Worm (Caenorhabditis elegans) whole organism, L4 larva: ENCODE measurements around the gene col-92.

Experiments used
- R02D3.7 ChIP-seq: fragments of 150-350 bp; sonication (generic microtip); optimal IDR thresholded peaks from 3 replicates; lab custom pipeline; 2014; ENCODE audit warnings: missing biosample characterization, missing genetic modification characterization
- ceh-32 ChIP-seq: sonication (generic microtip); optimal IDR thresholded peaks from 2 replicates; lab custom pipeline; 2016; ENCODE audit warnings: mild to moderate bottlenecking, missing genetic modification characterization, missing compliant biosample characterization; ENCODE audit not compliant: poor library complexity
- daf-16 ChIP-seq, 3 experiments: sonication (generic microtip); optimal IDR thresholded peaks; 2 replicates each; lab custom pipeline; 2016 to 2017; ENCODE audit warnings: missing genetic modification characterization in 3 of 3, missing genetic modification reagents in 3 of 3, mild to moderate bottlenecking in 2 of 3, missing compliant biosample characterization in 2 of 3, missing biosample characterization in 1 of 3, moderate library complexity in 1 of 3
- lir-3 ChIP-seq: sonication (generic microtip); optimal IDR thresholded peaks from 2 replicates; lab custom pipeline; 2016; ENCODE audit warnings: mild to moderate bottlenecking, missing genetic modification characterization, missing compliant biosample characterization
- nhr-76 ChIP-seq: fragments of 150-350 bp; optimal IDR thresholded peaks from 2 replicates; lab custom pipeline; 2014; ENCODE audit warnings: missing biosample characterization, missing genetic modification characterization
- spr-3 ChIP-seq: fragments of 200-800 bp; sonication (Bioruptor generic); optimal IDR thresholded peaks from 2 replicates; lab custom pipeline; 2018; ENCODE audit warnings: mild to moderate bottlenecking, missing genetic modification characterization, missing compliant biosample characterization
- unc-39 ChIP-seq: sonication (generic microtip); optimal IDR thresholded peaks from 2 replicates; lab custom pipeline; 2017; ENCODE audit warnings: missing biosample characterization, missing genetic modification characterization

ce11 chrIII:10933331-10933730 is 49.7 kb downstream of the col-92 start, which contains the start of gene M142.8:
- TF ChIP-seq nhr-76 (tag; lab: Kevin White, UChicago) (no peak), unc-39 (tag; lab: Kevin White, UChicago) (no peak), spr-3 (no peak), daf-16 (GFP tag; optimal IDR thresholded peaks at IDR 0.05; lab: Kevin White, UChicago) (no peak), daf-16 (tag; optimal IDR thresholded peaks at IDR 0.05; lab: Kevin White, UChicago) (no peak), lir-3 (tag; lab: Kevin White, UChicago) (no peak), R02D3.7 (tag; lab: Kevin White, UChicago) (no peak), ceh-32 (tag; lab: Kevin White, UChicago) (no peak)
